Fruit fly (Drosophila melanogaster): Measurements from ENCODE around the gene CG34256.

- TF ChIP-seq CG10348 (GFP tag; IDR thresholded peaks at IDR 0.05): no peak
- no peak for TF ChIP-seq EcR (GFP tag; optimal IDR thresholded peaks at IDR 0.05)
- no peak for TF ChIP-seq CG12605 (GFP tag; IDR thresholded peaks at IDR 0.05)
- TF ChIP-seq CG14655 (GFP tag; optimal IDR thresholded peaks at IDR 0.05): peak; percentile 47
- TF ChIP-seq CG15710 (tag; optimal IDR thresholded peaks at IDR 0.05): peak; percentile 4
These were observed 21.6 kb upstream of the CG34256 start for dm6 chr3L:19011174-19011573.
